Worm (Caenorhabditis elegans) whole organism, L2 larva: Measurements from ENCODE around the gene hst-1.

Experiments
- C34F6.9 ChIP-seq: fragments of 150-350 bp; optimal IDR thresholded peaks from 2 replicates; lab custom pipeline; 2014; ENCODE audit warnings: missing biosample characterization, missing genetic modification characterization
- F13H6.1 ChIP-seq: sonication (generic microtip); optimal IDR thresholded peaks from 2 replicates; lab custom pipeline; 2016; ENCODE audit warnings: missing genetic modification characterization, missing compliant biosample characterization
- R02D3.7 ChIP-seq: fragments of 150-350 bp; optimal IDR thresholded peaks from 2 replicates; lab custom pipeline; 2014; ENCODE audit warnings: missing biosample characterization, missing genetic modification characterization
- Y55F3AM.14 ChIP-seq: fragments of 200-800 bp; sonication (Bioruptor generic); optimal IDR thresholded peaks from 2 replicates; lab custom pipeline; 2018; ENCODE audit warnings: mild to moderate bottlenecking, missing genetic modification characterization, missing compliant biosample characterization
- ZK546.5 ChIP-seq: sonication (generic microtip); optimal IDR thresholded peaks from 2 replicates; lab custom pipeline; 2017; ENCODE audit warnings: missing biosample characterization, missing genetic modification characterization
- alr-1 ChIP-seq: fragments of 150-350 bp; optimal IDR thresholded peaks from 2 replicates; lab custom pipeline; 2014; ENCODE audit warnings: missing biosample characterization, missing genetic modification characterization
- aly-2 ChIP-seq: fragments of 150-350 bp; optimal IDR thresholded peaks from 2 replicates; lab custom pipeline; 2014; ENCODE audit warnings: missing biosample characterization, missing genetic modification characterization
- ama-1 ChIP-seq: fragments of 150-350 bp; optimal IDR thresholded peaks from 2 replicates; lab custom pipeline; 2018; ENCODE audit warnings: inconsistent platforms
- ceh-82 ChIP-seq: fragments of 150-350 bp; optimal IDR thresholded peaks from 2 replicates; lab custom pipeline; 2014; ENCODE audit warnings: missing biosample characterization, missing genetic modification characterization
- dmd-4 ChIP-seq: sonication (generic microtip); optimal IDR thresholded peaks from 2 replicates; lab custom pipeline; 2017; ENCODE audit warnings: missing biosample characterization, missing genetic modification characterization
- egl-27 ChIP-seq: sonication (generic microtip); optimal IDR thresholded peaks from 3 replicates; lab custom pipeline; 2017; ENCODE audit warnings: missing biosample characterization, missing genetic modification reagents, missing genetic modification characterization
- elt-3 ChIP-seq: sonication (generic microtip); optimal IDR thresholded peaks from 2 replicates; lab custom pipeline; 2017; ENCODE audit warnings: missing biosample characterization, missing genetic modification characterization
- fos-1 ChIP-seq: fragments of 150-350 bp; optimal IDR thresholded peaks from 2 replicates; lab custom pipeline; 2014; ENCODE audit warnings: missing biosample characterization, missing genetic modification characterization
- gmeb-1 ChIP-seq: fragments of 150-350 bp; optimal IDR thresholded peaks from 2 replicates; lab custom pipeline; 2014; ENCODE audit warnings: missing biosample characterization, missing genetic modification characterization
- lin-11 ChIP-seq: fragments of 150-350 bp; sonication (generic microtip); optimal IDR thresholded peaks from 2 replicates; lab custom pipeline; 2014; ENCODE audit warnings: missing biosample characterization, missing genetic modification characterization, inconsistent platforms, mixed read lengths
- lin-13 ChIP-seq: fragments of 150-350 bp; optimal IDR thresholded peaks from 2 replicates; lab custom pipeline; 2014; ENCODE audit warnings: missing biosample characterization, missing genetic modification reagents, missing genetic modification characterization
- lsy-2 ChIP-seq, 2 experiments: fragments of 150-350 bp in 1 of 2; sonication (generic microtip) in 1 of 2; optimal IDR thresholded peaks; 2 replicates each; lab custom pipeline; 2014 to 2017; ENCODE audit warnings: missing biosample characterization in 2 of 2, missing genetic modification characterization in 2 of 2
- mab-5 ChIP-seq: fragments of 150-350 bp; optimal IDR thresholded peaks from 2 replicates; lab custom pipeline; 2014; ENCODE audit warnings: missing biosample characterization, missing genetic modification characterization
- mdl-1 ChIP-seq, 2 experiments: fragments of 150-350 bp in 1 of 2; sonication (generic microtip) in 1 of 2; optimal IDR thresholded peaks; 2 replicates each; lab custom pipeline; 2017; ENCODE audit warnings: missing biosample characterization in 2 of 2, missing genetic modification characterization in 2 of 2
- nhr-10 ChIP-seq: sonication (generic microtip); optimal IDR thresholded peaks from 2 replicates; lab custom pipeline; 2017; ENCODE audit warnings: missing biosample characterization, missing genetic modification characterization
- nhr-129 ChIP-seq: fragments of 150-350 bp; optimal IDR thresholded peaks from 2 replicates; lab custom pipeline; 2014; ENCODE audit warnings: missing biosample characterization, missing genetic modification characterization
- nhr-237 ChIP-seq: fragments of 150-350 bp; optimal IDR thresholded peaks from 2 replicates; lab custom pipeline; 2014; ENCODE audit warnings: missing biosample characterization, missing genetic modification characterization
- nhr-77 ChIP-seq: fragments of 150-350 bp; optimal IDR thresholded peaks from 2 replicates; lab custom pipeline; 2014; ENCODE audit warnings: missing biosample characterization, missing genetic modification characterization
- sem-4 ChIP-seq: fragments of 150-350 bp; optimal IDR thresholded peaks from 2 replicates; lab custom pipeline; 2014; ENCODE audit warnings: missing biosample characterization, missing genetic modification reagents, missing genetic modification characterization
- sma-3 ChIP-seq: sonication (generic microtip); optimal IDR thresholded peaks from 2 replicates; lab custom pipeline; 2016; ENCODE audit warnings: missing genetic modification reagents, missing genetic modification characterization, missing compliant biosample characterization
- sma-9 ChIP-seq, 2 experiments: fragments of 150-350 bp in 1 of 2; sonication (generic microtip) in 1 of 2; optimal IDR thresholded peaks; 2 replicates each; lab custom pipeline; 2014 to 2016; ENCODE audit warnings: missing genetic modification characterization in 2 of 2, mild to moderate bottlenecking in 1 of 2, missing biosample characterization in 1 of 2, missing compliant biosample characterization in 1 of 2, missing genetic modification reagents in 1 of 2, moderate library complexity in 1 of 2
- snpc-4 ChIP-seq: fragments of 150-350 bp; optimal IDR thresholded peaks from 2 replicates; lab custom pipeline; 2014; ENCODE audit warnings: missing biosample characterization, missing genetic modification characterization
- unc-55 ChIP-seq: fragments of 150-350 bp; sonication (generic microtip); optimal IDR thresholded peaks from 3 replicates; lab custom pipeline; 2014; ENCODE audit warnings: missing biosample characterization, missing genetic modification reagents, missing genetic modification characterization
- unc-62 ChIP-seq: fragments of 150-350 bp; optimal IDR thresholded peaks from 2 replicates; lab custom pipeline; 2014; ENCODE audit warnings: missing biosample characterization, missing genetic modification reagents, missing genetic modification characterization
- zag-1 ChIP-seq: fragments of 150-350 bp; optimal IDR thresholded peaks from 2 replicates; lab custom pipeline; 2014; ENCODE audit warnings: missing biosample characterization, missing genetic modification characterization
- ztf-1 ChIP-seq: fragments of 200-800 bp; sonication (Bioruptor generic); conservative IDR thresholded peaks from 2 replicates; pipeline ENCODE4 v1.3.6; 2022; ENCODE audit warnings: missing genetic modification characterization, missing compliant biosample characterization
- ztf-4 ChIP-seq: fragments of 150-350 bp; optimal IDR thresholded peaks from 2 replicates; lab custom pipeline; 2014; ENCODE audit warnings: missing biosample characterization, missing genetic modification characterization

hst-1 gene

ce11 chrIV:8691486-8691885 lies at the start of gene hst-1, which contains the start of gene ints-6:
hst-1 (minus strand) TSS chrIV:8691513.
ints-6 (plus strand) TSS chrIV:8691745.
- TF ChIP-seq unc-55 (GFP tag; lab: Kevin White, UChicago): peak; percentile 26
- peak; percentile 6 for TF ChIP-seq C34F6.9 (tag; lab: Kevin White, UChicago)
- TF ChIP-seq lsy-2 (tag; optimal IDR thresholded peaks at IDR 0.05; lab: Kevin White, UChicago): peak in 1 of 2 experiments; percentile 31
- TF ChIP-seq aly-2 (tag; lab: Kevin White, UChicago): no peak
- peak; percentile 36 for TF ChIP-seq gmeb-1 (tag; lab: Kevin White, UChicago)
- TF ChIP-seq F13H6.1 (tag; lab: Kevin White, UChicago): peak; percentile 19
- no peak for TF ChIP-seq nhr-237 (tag; lab: Kevin White, UChicago)
- peak; percentile 15 for TF ChIP-seq sma-3
- TF ChIP-seq nhr-77 (tag; lab: Kevin White, UChicago): no peak
- TF ChIP-seq, all 48 proteins: peak for 6

- TF ChIP-seq nhr-10 (tag; lab: Kevin White, UChicago): no peak
- TF ChIP-seq ama-1 (lab: Kevin White, UChicago): no peak
- TF ChIP-seq alr-1 (tag; lab: Kevin White, UChicago): no peak
- TF ChIP-seq lsy-2 (tag; optimal IDR thresholded peaks at IDR 0.05; lab: Kevin White, UChicago): no peak
- TF ChIP-seq unc-62 (GFP tag; lab: Kevin White, UChicago): no peak
- TF ChIP-seq Y55F3AM.14: no peak
- TF ChIP-seq mab-5 (tag; lab: Kevin White, UChicago): no peak
- TF ChIP-seq, all 48 proteins: peak for 0
Observed at ce11 chrIV:8740952-8741438, 49.7 kb upstream of the hst-1 start, which contains the start of gene F21D5.6. F21D5.6 (minus strand) TSS chrIV:8741388.

ce11 chrIV:8739926-8740325 lies 48.6 kb upstream of the hst-1 start, which contains the start of gene mrps-33:
mrps-33 (minus strand) TSS chrIV:8740026.
- TF ChIP-seq nhr-129 (tag; lab: Kevin White, UChicago): no peak
- TF ChIP-seq ztf-1 (GFP tag; lab: Robert Waterston, UW): no peak
- TF ChIP-seq mab-5 (tag; lab: Kevin White, UChicago): no peak
- no peak for TF ChIP-seq elt-3
- TF ChIP-seq Y55F3AM.14: no peak
- TF ChIP-seq zag-1: no peak
- no peak for TF ChIP-seq R02D3.7 (tag; lab: Kevin White, UChicago)
- no peak for TF ChIP-seq lin-11
- TF ChIP-seq sma-9 (GFP tag; optimal IDR thresholded peaks at IDR 0.05; lab: Kevin White, UChicago): no peak
- no peak for TF ChIP-seq sma-9 (tag; optimal IDR thresholded peaks at IDR 0.05; lab: Kevin White, UChicago)
- no peak for TF ChIP-seq snpc-4 (tag; lab: Kevin White, UChicago)
- no peak for TF ChIP-seq egl-27 (tag; lab: Kevin White, UChicago)
- TF ChIP-seq alr-1 (tag; lab: Kevin White, UChicago): no peak

ce11 chrIV:8739294-8739693 lies 48.0 kb upstream of the hst-1 start, which contains the start of gene F21D5.5:
F21D5.5 (minus strand) TSS chrIV:8739394.
- TF ChIP-seq ceh-82 (tag; lab: Kevin White, UChicago) (no peak), sma-3 (no peak), lsy-2 (tag; optimal IDR thresholded peaks at IDR 0.05; lab: Kevin White, UChicago) (no peak), ztf-4 (tag; lab: Kevin White, UChicago) (no peak), ztf-1 (GFP tag; lab: Robert Waterston, UW) (no peak), sem-4 (tag; lab: Kevin White, UChicago) (no peak), dmd-4 (tag; lab: Kevin White, UChicago) (no peak), alr-1 (tag; lab: Kevin White, UChicago) (no peak), fos-1 (tag; lab: Kevin White, UChicago) (no peak)

ce11 chrIV:8737787-8738186 lies 46.5 kb upstream of the hst-1 start, which contains the start of gene F21D5.4:
F21D5.4 (plus strand) TSS chrIV:8738087.
- TF ChIP-seq Y55F3AM.14: no peak
- no peak for TF ChIP-seq alr-1 (tag; lab: Kevin White, UChicago)
- no peak for TF ChIP-seq zag-1
- TF ChIP-seq sma-9 (GFP tag; optimal IDR thresholded peaks at IDR 0.05; lab: Kevin White, UChicago): no peak
- TF ChIP-seq sma-9 (tag; optimal IDR thresholded peaks at IDR 0.05; lab: Kevin White, UChicago): no peak
- TF ChIP-seq aly-2 (tag; lab: Kevin White, UChicago): no peak
- no peak for TF ChIP-seq F13H6.1 (tag; lab: Kevin White, UChicago)
- no peak for TF ChIP-seq mab-5 (tag; lab: Kevin White, UChicago)
- no peak for TF ChIP-seq lin-11
- TF ChIP-seq ZK546.5 (tag; lab: Kevin White, UChicago): no peak
- no peak for TF ChIP-seq gmeb-1 (tag; lab: Kevin White, UChicago)
- no peak for TF ChIP-seq nhr-77 (tag; lab: Kevin White, UChicago)
- no peak for TF ChIP-seq unc-55 (GFP tag; lab: Kevin White, UChicago)
- TF ChIP-seq sem-4 (tag; lab: Kevin White, UChicago): no peak
- TF ChIP-seq snpc-4 (tag; lab: Kevin White, UChicago): no peak
- no peak for TF ChIP-seq mdl-1 (tag; optimal IDR thresholded peaks at IDR 0.05; lab: Kevin White, UChicago)
- TF ChIP-seq lin-13: no peak
